Worm (Caenorhabditis elegans) whole organism, mixed stage, embryonic: ENCODE results near the gene C14B9.10.

ENCODE experiments used
- M03D4.4 ChIP-seq: sonication (generic microtip); optimal IDR thresholded peaks from 2 replicates; lab custom pipeline; 2017; ENCODE audit warnings: mild to moderate bottlenecking, missing genetic modification characterization, missing compliant biosample characterization
- bed-3 ChIP-seq: fragments of 200-800 bp; sonication (Bioruptor generic); optimal IDR thresholded peaks from 3 replicates; lab custom pipeline; 2018; ENCODE audit warnings: mild to moderate bottlenecking, missing genetic modification characterization, moderate library complexity, missing compliant biosample characterization
- blmp-1 ChIP-seq: fragments of 150-350 bp; optimal IDR thresholded peaks from 2 replicates; lab custom pipeline; 2014; ENCODE audit warnings: missing biosample characterization, missing genetic modification characterization
- ceh-39 ChIP-seq: fragments of 150-350 bp; optimal IDR thresholded peaks from 2 replicates; lab custom pipeline; 2014; ENCODE audit warnings: missing biosample characterization, missing genetic modification characterization
- ceh-43 ChIP-seq: fragments of 200-800 bp; sonication (Bioruptor generic); optimal IDR thresholded peaks from 2 replicates; lab custom pipeline; 2018; ENCODE audit warnings: mild to moderate bottlenecking, missing genetic modification characterization, moderate library complexity, missing compliant biosample characterization
- ceh-83 ChIP-seq: fragments of 200-800 bp; sonication (Bioruptor generic); optimal IDR thresholded peaks from 2 replicates; lab custom pipeline; 2018; ENCODE audit warnings: mild to moderate bottlenecking, missing genetic modification characterization, missing compliant biosample characterization
- ces-1 ChIP-seq: fragments of 150-350 bp; optimal IDR thresholded peaks from 2 replicates; lab custom pipeline; 2014; ENCODE audit warnings: missing biosample characterization, missing genetic modification reagents, missing genetic modification characterization
- cnd-1 ChIP-seq: fragments of 200-800 bp; sonication (Bioruptor generic); optimal IDR thresholded peaks from 2 replicates; lab custom pipeline; 2018; ENCODE audit warnings: mild to moderate bottlenecking, missing genetic modification characterization, missing compliant biosample characterization
- drap-1 ChIP-seq: fragments of 200-800 bp; sonication (Bioruptor generic); optimal IDR thresholded peaks from 3 replicates; lab custom pipeline; 2018; ENCODE audit warnings: mild to moderate bottlenecking, missing genetic modification characterization, missing compliant biosample characterization
- elt-1 ChIP-seq: sonication (generic microtip); optimal IDR thresholded peaks from 2 replicates; lab custom pipeline; 2017; ENCODE audit warnings: missing genetic modification characterization, mild to moderate bottlenecking, missing compliant biosample characterization, antibody characterized with exemption, moderate library complexity, borderline replicate concordance; ENCODE audit not compliant: insufficient read depth
- elt-3 ChIP-seq: fragments of 150-350 bp; optimal IDR thresholded peaks from 2 replicates; lab custom pipeline; 2014; ENCODE audit warnings: missing biosample characterization, missing genetic modification characterization
- flh-1 ChIP-seq: fragments of 200-800 bp; sonication (Bioruptor generic); optimal IDR thresholded peaks from 2 replicates; lab custom pipeline; 2018; ENCODE audit warnings: mild to moderate bottlenecking, missing genetic modification characterization, moderate library complexity, missing compliant biosample characterization
- ham-2 ChIP-seq: fragments of 200-800 bp; sonication (Bioruptor generic); optimal IDR thresholded peaks from 2 replicates; lab custom pipeline; 2018; ENCODE audit warnings: mild to moderate bottlenecking, missing genetic modification characterization, missing compliant biosample characterization
- hlh-1 ChIP-seq: fragments of 150-350 bp; optimal IDR thresholded peaks from 2 replicates; lab custom pipeline; 2014; ENCODE audit warnings: missing biosample characterization, missing genetic modification reagents, missing genetic modification characterization
- lin-13 ChIP-seq: fragments of 150-350 bp; optimal IDR thresholded peaks from 2 replicates; lab custom pipeline; 2014; ENCODE audit warnings: missing biosample characterization, missing genetic modification characterization
- lin-32 ChIP-seq: fragments of 200-800 bp; sonication (Bioruptor generic); optimal IDR thresholded peaks from 2 replicates; lab custom pipeline; 2018; ENCODE audit warnings: mild to moderate bottlenecking, missing genetic modification characterization, missing compliant biosample characterization
- lsy-2 ChIP-seq: fragments of 150-350 bp; optimal IDR thresholded peaks from 2 replicates; lab custom pipeline; 2014; ENCODE audit warnings: missing biosample characterization, missing genetic modification characterization
- mab-5 ChIP-seq: fragments of 150-350 bp; optimal IDR thresholded peaks from 2 replicates; lab custom pipeline; 2014; ENCODE audit warnings: missing biosample characterization, missing genetic modification characterization
- mep-1 ChIP-seq: fragments of 150-350 bp; optimal IDR thresholded peaks from 2 replicates; lab custom pipeline; 2017; ENCODE audit warnings: missing biosample characterization, missing genetic modification reagents, missing genetic modification characterization, inconsistent platforms
- mls-2 ChIP-seq: sonication (generic microtip); optimal IDR thresholded peaks from 2 replicates; lab custom pipeline; 2016; ENCODE audit warnings: mild to moderate bottlenecking, missing genetic modification characterization, moderate library complexity, missing compliant biosample characterization
- nhr-12 ChIP-seq: fragments of 150-350 bp; optimal IDR thresholded peaks from 2 replicates; lab custom pipeline; 2014; ENCODE audit warnings: missing biosample characterization, missing genetic modification characterization
- nhr-2 ChIP-seq: fragments of 150-350 bp; optimal IDR thresholded peaks from 2 replicates; lab custom pipeline; 2014; ENCODE audit warnings: missing biosample characterization, missing genetic modification characterization
- nhr-237 ChIP-seq: fragments of 150-350 bp; optimal IDR thresholded peaks from 2 replicates; lab custom pipeline; 2014; ENCODE audit warnings: missing biosample characterization, missing genetic modification characterization
- nhr-28 ChIP-seq: fragments of 150-350 bp; optimal IDR thresholded peaks from 2 replicates; lab custom pipeline; 2014; ENCODE audit warnings: missing biosample characterization, missing genetic modification characterization
- nhr-76 ChIP-seq: sonication (generic microtip); optimal IDR thresholded peaks from 2 replicates; lab custom pipeline; 2017; ENCODE audit warnings: missing biosample characterization, missing genetic modification characterization
- pha-4 ChIP-seq: fragments of 150-350 bp; optimal IDR thresholded peaks from 2 replicates; lab custom pipeline; 2018; ENCODE audit warnings: missing biosample characterization, missing genetic modification reagents, missing genetic modification characterization
- sem-2 ChIP-seq: fragments of 200-800 bp; sonication (Bioruptor generic); optimal IDR thresholded peaks from 2 replicates; lab custom pipeline; 2018; ENCODE audit warnings: mild to moderate bottlenecking, missing genetic modification characterization, missing compliant biosample characterization
- snpc-4 ChIP-seq: fragments of 150-350 bp; optimal IDR thresholded peaks from 2 replicates; lab custom pipeline; 2014; ENCODE audit warnings: missing biosample characterization, missing genetic modification characterization
- sptf-1 ChIP-seq: sonication (generic microtip); optimal IDR thresholded peaks from 2 replicates; lab custom pipeline; 2017; ENCODE audit warnings: mild to moderate bottlenecking, missing genetic modification characterization, moderate library complexity, missing compliant biosample characterization
- tbx-8 ChIP-seq: fragments of 200-800 bp; sonication (Bioruptor generic); optimal IDR thresholded peaks from 2 replicates; lab custom pipeline; 2018; ENCODE audit warnings: mild to moderate bottlenecking, missing genetic modification characterization, moderate library complexity, missing compliant biosample characterization
- unc-120 ChIP-seq: sonication (generic microtip); optimal IDR thresholded peaks from 2 replicates; lab custom pipeline; 2017; ENCODE audit warnings: missing genetic modification characterization, missing compliant biosample characterization; ENCODE audit not compliant: poor library complexity, severe bottlenecking
- unc-39 ChIP-seq: fragments of 150-350 bp; optimal IDR thresholded peaks from 2 replicates; lab custom pipeline; 2014; ENCODE audit warnings: missing biosample characterization, missing genetic modification characterization
- unc-62 ChIP-seq: fragments of 150-350 bp; optimal IDR thresholded peaks from 2 replicates; lab custom pipeline; 2014; ENCODE audit warnings: missing biosample characterization, missing genetic modification reagents, missing genetic modification characterization
- zip-8 ChIP-seq: fragments of 150-350 bp; optimal IDR thresholded peaks from 2 replicates; lab custom pipeline; 2014; ENCODE audit warnings: missing biosample characterization, missing genetic modification characterization
- ztf-11 ChIP-seq: fragments of 150-350 bp; optimal IDR thresholded peaks from 2 replicates; lab custom pipeline; 2014; ENCODE audit warnings: missing biosample characterization, missing genetic modification characterization

C14B9.10 gene

ce11 chrIII:8098116-8098515 is 32.5 kb upstream of the C14B9.10 start, which contains the start of gene K06H7.8:
Gene K06H7.8 (minus strand): TSS chrIII:8098216.
- TF ChIP-seq nhr-12 (tag; lab: Kevin White, UChicago) = no peak
- no peak for TF ChIP-seq nhr-28 (tag; lab: Kevin White, UChicago)
- no peak for TF ChIP-seq mep-1
- no peak for TF ChIP-seq snpc-4
- no peak for TF ChIP-seq blmp-1 (tag; lab: Kevin White, UChicago)
- TF ChIP-seq mls-2 (tag; lab: Kevin White, UChicago) = no peak
- TF ChIP-seq ceh-83 (GFP tag; lab: Kevin White, UChicago) = no peak
- no peak for TF ChIP-seq unc-62
- TF ChIP-seq nhr-237 (tag; lab: Kevin White, UChicago) = no peak
- no peak for TF ChIP-seq ham-2 (GFP tag; lab: Kevin White, UChicago)
- no peak for TF ChIP-seq nhr-76
- TF ChIP-seq lin-32 (GFP tag; lab: Kevin White, UChicago) = no peak
- TF ChIP-seq cnd-1 (tag; lab: Kevin White, UChicago) = no peak
- no peak for TF ChIP-seq ceh-39 (tag; lab: Kevin White, UChicago)
- no peak for TF ChIP-seq bed-3 (GFP tag; lab: Kevin White, UChicago)
- TF ChIP-seq flh-1 (GFP tag; lab: Kevin White, UChicago) = no peak
- TF ChIP-seq ceh-43 (GFP tag; lab: Kevin White, UChicago) = no peak
- no peak for TF ChIP-seq ces-1
- TF ChIP-seq lin-13 (tag; lab: Kevin White, UChicago) = no peak

ce11 chrIII:8099022-8099421 is 31.6 kb upstream of the C14B9.10 start, which contains the start of gene K06H7.1:
Gene K06H7.1 (plus strand): TSS chrIII:8099322.
- TF ChIP-seq ztf-11 = no peak
- TF ChIP-seq elt-3 (tag; lab: Kevin White, UChicago) = no peak
- no peak for TF ChIP-seq unc-120 (tag; lab: Kevin White, UChicago)
- no peak for TF ChIP-seq drap-1 (GFP tag; lab: Kevin White, UChicago)
- no peak for TF ChIP-seq mep-1

- TF ChIP-seq ham-2 (GFP tag; lab: Kevin White, UChicago) (no peak), pha-4 (tag; lab: Kevin White, UChicago) (peak; percentile 13), ces-1 (no peak), sptf-1 (no peak), lin-13 (tag; lab: Kevin White, UChicago) (no peak), elt-1 (tag; lab: Kevin White, UChicago) (no peak), elt-3 (tag; lab: Kevin White, UChicago) (no peak), blmp-1 (tag; lab: Kevin White, UChicago) (no peak), hlh-1 (no peak), unc-120 (tag; lab: Kevin White, UChicago) (no peak), nhr-76 (no peak), nhr-237 (tag; lab: Kevin White, UChicago) (no peak), unc-39 (tag; lab: Kevin White, UChicago) (no peak), mep-1 (peak; percentile 26), lsy-2 (tag; lab: Kevin White, UChicago) (peak; percentile 62), bed-3 (GFP tag; lab: Kevin White, UChicago) (no peak), ceh-39 (tag; lab: Kevin White, UChicago) (peak; percentile 32), tbx-8 (GFP tag; lab: Kevin White, UChicago) (no peak), flh-1 (GFP tag; lab: Kevin White, UChicago) (no peak)
- TF ChIP-seq, all 35 proteins: peak for 4
These were observed 29.7 kb upstream of the C14B9.10 start, which contains the start of gene plk-1 for ce11 chrIII:8100960-8101359. Gene plk-1 (plus strand): TSS chrIII:8101348.

- no peak for TF ChIP-seq elt-1 (tag; lab: Kevin White, UChicago)
These were observed 24.9 kb upstream of the C14B9.10 start for ce11 chrIII:8105771-8106170.

ce11 chrIII:8106476-8106875 is 24.2 kb upstream of the C14B9.10 start:
- TF ChIP-seq lsy-2 (tag; lab: Kevin White, UChicago) (no peak), nhr-2 (tag; lab: Kevin White, UChicago) (no peak), snpc-4 (no peak), unc-62 (no peak), flh-1 (GFP tag; lab: Kevin White, UChicago) (peak; percentile 60), nhr-76 (no peak), nhr-237 (tag; lab: Kevin White, UChicago) (no peak), lin-32 (GFP tag; lab: Kevin White, UChicago) (peak; percentile 70), lin-13 (tag; lab: Kevin White, UChicago) (peak; percentile 27), ceh-39 (tag; lab: Kevin White, UChicago) (no peak), M03D4.4 (tag; lab: Kevin White, UChicago) (peak; percentile 82), elt-1 (tag; lab: Kevin White, UChicago) (no peak), sptf-1 (peak; percentile 90), ztf-11 (no peak), sem-2 (GFP tag; lab: Kevin White, UChicago) (peak; percentile 70), mls-2 (tag; lab: Kevin White, UChicago) (peak; percentile 85), mab-5 (no peak), ceh-43 (GFP tag; lab: Kevin White, UChicago) (peak; percentile 68), unc-120 (tag; lab: Kevin White, UChicago) (peak; percentile 74), ham-2 (GFP tag; lab: Kevin White, UChicago) (peak; percentile 64), tbx-8 (GFP tag; lab: Kevin White, UChicago) (no peak), pha-4 (tag; lab: Kevin White, UChicago) (peak; percentile 16), nhr-12 (tag; lab: Kevin White, UChicago) (no peak), cnd-1 (tag; lab: Kevin White, UChicago) (peak; percentile 87), unc-39 (tag; lab: Kevin White, UChicago) (peak; percentile 18), mep-1 (peak; percentile 2), drap-1 (GFP tag; lab: Kevin White, UChicago) (peak; percentile 85), hlh-1 (peak; percentile 8), elt-3 (tag; lab: Kevin White, UChicago) (no peak), zip-8 (tag; lab: Kevin White, UChicago) (no peak), nhr-28 (tag; lab: Kevin White, UChicago) (no peak), ces-1 (peak; percentile 12), bed-3 (GFP tag; lab: Kevin White, UChicago) (peak; percentile 66), blmp-1 (tag; lab: Kevin White, UChicago) (no peak)
